Fruit fly (Drosophila melanogaster) whole organism, pupa: ENCODE data around the gene CG5815.

ENCODE experiments used
- CG10348 ChIP-seq: fragments of 200-800 bp; sonication (Bioruptor generic); IDR thresholded peaks from 2 replicates; pipeline ENCODE4 v1.3.6; 2022; ENCODE audit warnings: missing biosample characterization, missing genetic modification characterization
- CG14655 ChIP-seq: fragments of 200-800 bp; sonication (Bioruptor generic); optimal IDR thresholded peaks from 3 replicates; lab custom pipeline; 2017; ENCODE audit warnings: mild to moderate bottlenecking, missing biosample characterization, missing genetic modification reagents, missing genetic modification characterization
- CG15710 ChIP-seq: fragments of 200-800 bp; sonication (Bioruptor generic); optimal IDR thresholded peaks from 2 replicates; lab custom pipeline; 2018; ENCODE audit warnings: missing biosample characterization, mild to moderate bottlenecking, missing genetic modification characterization, moderate library complexity
- CG32121 ChIP-seq: fragments of 200-800 bp; sonication (Bioruptor generic); IDR thresholded peaks from 2 replicates; pipeline ENCODE4 v1.3.6; 2022; ENCODE audit warnings: missing biosample characterization, missing genetic modification characterization
- CG8159 ChIP-seq: fragments of 200-800 bp; sonication (Bioruptor generic); optimal IDR thresholded peaks from 3 replicates; lab custom pipeline; 2018; ENCODE audit warnings: missing biosample characterization, mild to moderate bottlenecking, missing genetic modification characterization, moderate library complexity
- CG8301 ChIP-seq: fragments of 200-800 bp; sonication (Bioruptor generic); optimal IDR thresholded peaks from 2 replicates; lab custom pipeline; 2018; ENCODE audit warnings: missing biosample characterization, mild to moderate bottlenecking, missing genetic modification characterization
- Pif1B ChIP-seq: fragments of 200-800 bp; sonication (Bioruptor generic); optimal IDR thresholded peaks from 3 replicates; lab custom pipeline; 2016; ENCODE audit warnings: missing biosample characterization, missing genetic modification characterization
- gl ChIP-seq: fragments of 200-800 bp; sonication (Bioruptor generic); optimal IDR thresholded peaks from 2 replicates; lab custom pipeline; 2018; ENCODE audit warnings: missing biosample characterization, mild to moderate bottlenecking, missing genetic modification characterization

DNA sequence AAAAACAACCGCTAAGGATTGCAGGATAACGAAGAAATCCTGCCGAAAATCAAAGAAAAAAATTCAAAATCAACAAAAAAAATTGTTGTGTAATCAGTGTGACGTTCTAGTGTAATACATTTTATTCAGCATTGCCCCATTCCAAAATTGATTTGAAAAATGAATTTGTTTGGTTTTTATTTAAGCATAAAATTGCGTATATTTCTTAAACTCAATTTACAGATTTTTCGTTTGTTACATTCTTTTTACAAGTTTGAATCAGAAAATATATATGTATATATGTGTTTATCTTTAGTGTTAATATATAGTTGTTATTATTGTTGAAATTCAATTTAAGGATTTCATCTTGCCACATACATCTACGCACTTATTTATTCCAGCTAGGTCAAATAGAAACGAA lies 12.2 kb downstream of the CG5815 start, which contains the start of gene CG6059:
- TF ChIP-seq gl (no peak), CG8301 (tag; lab: Kevin White, UChicago) (no peak), CG8159 (tag; lab: Kevin White, UChicago) (no peak), CG14655 (GFP tag; lab: Kevin White, UChicago) (no peak), CG32121 (GFP tag; lab: Robert Waterston, UW) (no peak), CG10348 (GFP tag; lab: Robert Waterston, UW) (no peak), Pif1B (GFP tag; lab: Kevin White, UChicago) (no peak), CG15710 (tag; lab: Kevin White, UChicago) (no peak)
